Fruit fly (Drosophila melanogaster): ENCODE results near the gene CG32112.

The CG32112 gene

DNA sequence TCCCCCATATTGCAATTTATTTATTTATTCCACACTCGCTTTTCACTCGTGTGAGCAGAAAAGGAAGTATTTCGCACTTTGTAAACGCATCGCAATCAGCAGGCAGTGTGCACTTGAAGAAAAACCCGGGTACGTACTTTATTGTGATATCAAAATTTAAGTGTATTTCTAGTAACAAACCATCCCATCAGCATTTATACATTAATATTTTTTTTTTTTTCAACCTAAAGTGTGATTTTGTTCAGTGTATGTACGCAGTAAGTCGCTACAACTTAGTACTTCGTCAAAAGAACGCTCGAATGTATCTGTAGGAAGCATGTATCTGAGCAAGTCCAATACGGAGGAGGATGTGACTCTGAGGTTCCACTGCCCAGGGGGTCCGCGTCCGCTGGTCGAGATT, 15.8 kb upstream of the CG32112 start:
- TF ChIP-seq CG34367 (tag; optimal IDR thresholded peaks at IDR 0.05) (peak; percentile 25), Pif1B (GFP tag; optimal IDR thresholded peaks at IDR 0.05) (no peak), CG15710 (tag; optimal IDR thresholded peaks at IDR 0.05) (peak; percentile 39), D1 (tag; optimal IDR thresholded peaks at IDR 0.05) (no peak), Snoo (tag; optimal IDR thresholded peaks at IDR 0.05) (peak; percentile 34), rn (GFP tag; IDR thresholded peaks at IDR 0.05) (no peak), CG4496 (GFP tag; IDR thresholded peaks at IDR 0.05) (no peak; the same call in 2 of the 3 replicates), gl (tag; optimal IDR thresholded peaks at IDR 0.05) (peak; percentile 2), CG14655 (GFP tag; optimal IDR thresholded peaks at IDR 0.05) (peak; percentile 59), CG8301 (tag; optimal IDR thresholded peaks at IDR 0.05) (peak; percentile 19), CG10348 (GFP tag; IDR thresholded peaks at IDR 0.05) (no peak), CG17806 (tag; optimal IDR thresholded peaks at IDR 0.05) (peak; percentile 41), Ets98B (GFP tag; IDR thresholded peaks at IDR 0.05) (no peak), fd96Ca (GFP tag; IDR thresholded peaks at IDR 0.05) (no peak), CG8159 (tag; optimal IDR thresholded peaks at IDR 0.05) (peak; percentile 49), CG9948 (tag; optimal IDR thresholded peaks at IDR 0.05) (peak; percentile 30)

dm6 chr3L:12727212-12727611, 14.3 kb upstream of the CG32112 start:
- TF ChIP-seq rn (GFP tag; IDR thresholded peaks at IDR 0.05): no peak
- no peak for TF ChIP-seq CG13204 (GFP tag; optimal IDR thresholded peaks at IDR 0.05)
- no peak for TF ChIP-seq CG8159 (tag; optimal IDR thresholded peaks at IDR 0.05)
- no peak for TF ChIP-seq fd96Ca (GFP tag; IDR thresholded peaks at IDR 0.05)
- no peak for TF ChIP-seq D1 (tag; optimal IDR thresholded peaks at IDR 0.05)
- TF ChIP-seq gl (tag; optimal IDR thresholded peaks at IDR 0.05): no peak
- TF ChIP-seq CG32121 (GFP tag; IDR thresholded peaks at IDR 0.05): no peak
- TF ChIP-seq Snoo (tag; optimal IDR thresholded peaks at IDR 0.05): no peak
- no peak for TF ChIP-seq Ets98B (GFP tag; IDR thresholded peaks at IDR 0.05)
- no peak for TF ChIP-seq Pif1A (GFP tag; optimal IDR thresholded peaks at IDR 0.05)
- TF ChIP-seq Pif1B (GFP tag; optimal IDR thresholded peaks at IDR 0.05): no peak
- no peak for TF ChIP-seq EcR (GFP tag; optimal IDR thresholded peaks at IDR 0.05)

DNA sequence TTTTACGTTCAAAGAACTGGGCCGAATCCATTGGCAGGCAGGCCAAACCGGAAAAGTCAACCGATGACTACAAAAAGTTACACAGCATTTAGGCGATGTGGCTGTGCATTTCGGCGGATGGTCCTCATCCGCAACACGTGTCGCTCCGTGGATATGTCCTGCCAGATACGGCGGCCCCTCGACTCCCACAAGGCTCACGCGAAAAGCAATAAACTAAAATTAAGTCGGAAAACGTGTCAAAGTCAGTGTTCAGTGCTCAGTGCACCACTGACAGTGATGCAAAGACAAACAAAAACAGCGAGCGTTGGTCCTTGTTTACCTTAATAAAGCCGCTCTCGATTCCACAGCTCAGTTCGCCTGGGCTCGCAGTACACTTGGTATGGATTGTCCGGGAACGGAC, 11.9 kb upstream of the CG32112 start:
- no peak for TF ChIP-seq CG13204 (GFP tag; optimal IDR thresholded peaks at IDR 0.05)
- TF ChIP-seq CG17806 (tag; optimal IDR thresholded peaks at IDR 0.05): no peak
- TF ChIP-seq CG15710 (tag; optimal IDR thresholded peaks at IDR 0.05): no peak
- no peak for TF ChIP-seq D1 (tag; optimal IDR thresholded peaks at IDR 0.05)
- TF ChIP-seq Pif1A (GFP tag; optimal IDR thresholded peaks at IDR 0.05): no peak
- no peak for TF ChIP-seq rn (GFP tag; IDR thresholded peaks at IDR 0.05)
- no peak for TF ChIP-seq CG12605 (GFP tag; IDR thresholded peaks at IDR 0.05)
- no peak for TF ChIP-seq fd96Ca (GFP tag; IDR thresholded peaks at IDR 0.05)

DNA sequence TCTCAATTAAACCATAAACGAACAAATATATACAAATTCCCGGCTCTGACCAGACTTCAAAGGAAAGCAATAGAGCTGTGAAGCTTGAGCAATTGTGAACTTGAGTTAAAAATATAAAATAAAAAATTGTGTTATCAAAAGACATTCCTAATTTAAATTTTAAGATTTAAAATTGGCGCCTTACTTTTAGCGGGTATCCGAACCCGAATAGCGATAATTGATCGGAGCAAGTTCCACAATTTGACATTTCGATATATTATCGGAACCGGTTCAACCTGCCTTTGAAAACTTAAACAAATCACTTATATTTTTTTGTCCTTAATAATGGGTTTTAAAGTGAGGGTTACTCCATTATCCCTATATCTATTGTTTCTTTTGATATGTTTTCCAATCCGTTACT, 8.8 kb upstream of the CG32112 start:
- no peak for TF ChIP-seq gl (tag; optimal IDR thresholded peaks at IDR 0.05)
- TF ChIP-seq CG14655 (GFP tag; optimal IDR thresholded peaks at IDR 0.05): no peak
- TF ChIP-seq CG8301 (tag; optimal IDR thresholded peaks at IDR 0.05): no peak
- TF ChIP-seq Ets98B (GFP tag; IDR thresholded peaks at IDR 0.05): no peak
- TF ChIP-seq CG10348 (GFP tag; IDR thresholded peaks at IDR 0.05): no peak
- no peak for TF ChIP-seq CG15710 (tag; optimal IDR thresholded peaks at IDR 0.05)
- TF ChIP-seq CG17806 (tag; optimal IDR thresholded peaks at IDR 0.05): no peak
- TF ChIP-seq rn (GFP tag; IDR thresholded peaks at IDR 0.05): no peak
- TF ChIP-seq Snoo (tag; optimal IDR thresholded peaks at IDR 0.05): no peak
- TF ChIP-seq Pif1B (GFP tag; optimal IDR thresholded peaks at IDR 0.05): no peak

dm6 chr3L:12734550-12735012, 6.9 kb upstream of the CG32112 start, which contains the start of the genes SmD1 and Ptp69D:
SmD1 (minus strand) TSS chr3L:12734611.
Ptp69D (plus strand) TSS chr3L:12734945.
- TF ChIP-seq Ets98B (GFP tag; IDR thresholded peaks at IDR 0.05) (no peak), CG8159 (tag; optimal IDR thresholded peaks at IDR 0.05) (no peak), gl (tag; optimal IDR thresholded peaks at IDR 0.05) (no peak), CG34367 (tag; optimal IDR thresholded peaks at IDR 0.05) (no peak), CG9948 (tag; optimal IDR thresholded peaks at IDR 0.05) (no peak), CG32121 (GFP tag; IDR thresholded peaks at IDR 0.05) (no peak), Pif1B (GFP tag; optimal IDR thresholded peaks at IDR 0.05) (no peak), CG15710 (tag; optimal IDR thresholded peaks at IDR 0.05) (no peak), CG12605 (GFP tag; IDR thresholded peaks at IDR 0.05) (no peak), D1 (tag; optimal IDR thresholded peaks at IDR 0.05) (no peak), CG17806 (tag; optimal IDR thresholded peaks at IDR 0.05) (no peak)

DNA sequence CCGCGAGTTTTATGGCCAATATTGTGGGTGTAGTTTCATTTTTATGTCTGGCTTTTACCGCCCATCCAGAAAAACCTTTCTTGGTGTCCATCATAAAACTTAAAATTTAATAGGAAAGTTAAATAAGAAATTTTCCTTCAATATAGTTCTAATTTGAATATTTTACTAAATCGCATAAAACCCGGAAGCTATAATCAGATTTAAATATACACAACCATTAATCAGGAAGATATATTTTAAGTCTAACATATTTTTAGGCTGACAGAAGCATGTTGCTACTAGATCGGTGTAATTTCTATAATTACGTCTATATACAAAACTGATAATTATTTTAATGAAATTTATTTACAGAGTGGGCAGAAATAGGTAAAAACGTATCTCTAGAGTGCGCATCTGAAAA, 5.8 kb upstream of the CG32112 start:
- TF ChIP-seq Pif1B (GFP tag; optimal IDR thresholded peaks at IDR 0.05) (no peak), CG4496 (GFP tag; IDR thresholded peaks at IDR 0.05) (no peak), CG9948 (tag; optimal IDR thresholded peaks at IDR 0.05) (no peak), CG15710 (tag; optimal IDR thresholded peaks at IDR 0.05) (no peak), gl (tag; optimal IDR thresholded peaks at IDR 0.05) (no peak), CG12605 (GFP tag; IDR thresholded peaks at IDR 0.05) (no peak), D1 (tag; optimal IDR thresholded peaks at IDR 0.05) (no peak), CG8159 (tag; optimal IDR thresholded peaks at IDR 0.05) (no peak), Ets98B (GFP tag; IDR thresholded peaks at IDR 0.05) (no peak), CG32121 (GFP tag; IDR thresholded peaks at IDR 0.05) (no peak), CG8301 (tag; optimal IDR thresholded peaks at IDR 0.05) (no peak), Pif1A (GFP tag; optimal IDR thresholded peaks at IDR 0.05) (no peak), Snoo (tag; optimal IDR thresholded peaks at IDR 0.05) (no peak), fd96Ca (GFP tag; IDR thresholded peaks at IDR 0.05) (no peak), CG13204 (GFP tag; optimal IDR thresholded peaks at IDR 0.05) (no peak), CG34367 (tag; optimal IDR thresholded peaks at IDR 0.05) (no peak), CG10348 (GFP tag; IDR thresholded peaks at IDR 0.05) (no peak), EcR (GFP tag; optimal IDR thresholded peaks at IDR 0.05) (no peak), CG17806 (tag; optimal IDR thresholded peaks at IDR 0.05) (no peak), rn (GFP tag; IDR thresholded peaks at IDR 0.05) (no peak)

Data from whole organism, pupa.